Worm (Caenorhabditis elegans) whole organism, L4 larva: ENCODE measurements around the gene meg-2.

Experiments
- lin-13 ChIP-seq: fragments of 150-350 bp; optimal IDR thresholded peaks from 2 replicates; lab custom pipeline; 2014; ENCODE audit warnings: missing biosample characterization, missing genetic modification reagents, missing genetic modification characterization
- snpc-4 ChIP-seq: fragments of 150-350 bp; optimal IDR thresholded peaks from 2 replicates; lab custom pipeline; 2014; ENCODE audit warnings: missing biosample characterization, missing genetic modification characterization

DNA sequence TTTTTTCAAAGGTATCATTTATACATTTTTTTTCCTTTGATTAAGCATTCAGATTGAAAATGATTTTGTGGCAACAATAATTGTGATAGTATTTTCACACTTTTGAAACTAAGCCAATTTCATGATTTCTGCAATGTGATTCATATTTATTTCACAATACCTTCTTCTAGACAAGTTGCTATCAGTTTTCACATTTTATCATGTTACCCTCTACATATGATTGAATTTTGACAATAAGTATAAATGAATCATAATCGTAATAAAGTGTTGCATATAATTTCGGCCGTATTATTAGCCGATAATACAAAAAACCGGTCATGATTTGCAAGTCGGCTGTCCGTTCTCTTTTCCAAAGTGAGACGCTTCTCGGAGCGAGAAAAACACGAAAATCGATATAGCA, 33.5 kb upstream of the meg-2 start:
- TF ChIP-seq lin-13 (no peak), snpc-4 (tag; lab: Kevin White, UChicago) (no peak)
